Fruit fly (Drosophila melanogaster) whole organism, embryonic: ENCODE data around the gene Sf3b3.

Experiments
- Bteb2 ChIP-seq: fragments of 200-800 bp; sonication (Bioruptor generic); optimal IDR thresholded peaks from 2 replicates; lab custom pipeline; 2016; ENCODE audit warnings: missing biosample characterization, missing genetic modification characterization
- CG12104 ChIP-seq: fragments of 200-800 bp; sonication (Bioruptor generic); optimal IDR thresholded peaks from 3 replicates; lab custom pipeline; 2016; ENCODE audit warnings: missing biosample characterization, missing genetic modification characterization
- CG12219 ChIP-seq: fragments of 200-800 bp; sonication (Bioruptor generic); optimal IDR thresholded peaks from 3 replicates; lab custom pipeline; 2018; ENCODE audit warnings: missing biosample characterization, mild to moderate bottlenecking, missing genetic modification characterization
- CG13775 ChIP-seq: fragments of 200-800 bp; sonication (Bioruptor generic); optimal IDR thresholded peaks from 3 replicates; lab custom pipeline; 2017; ENCODE audit warnings: missing biosample characterization, mild to moderate bottlenecking, missing genetic modification characterization
- CG16813 ChIP-seq: fragments of 200-800 bp; sonication (Bioruptor generic); IDR thresholded peaks from 3 replicates; pipeline ENCODE4 v1.3.6; 2022; ENCODE audit warnings: missing biosample characterization, missing genetic modification characterization; ENCODE audit not compliant: partially characterized antibody
- CG2129 ChIP-seq: fragments of 200-800 bp; sonication (Bioruptor generic); IDR thresholded peaks from 2 replicates; pipeline ENCODE4 v1.3.6; 2022; ENCODE audit warnings: missing biosample characterization, missing genetic modification characterization; ENCODE audit not compliant: partially characterized antibody
- CG30403 ChIP-seq: fragments of 200-800 bp; sonication (Bioruptor generic); optimal IDR thresholded peaks from 3 replicates; lab custom pipeline; 2016; ENCODE audit warnings: missing biosample characterization, missing genetic modification characterization
- CG3407 ChIP-seq: fragments of 200-800 bp; sonication (Bioruptor generic); optimal IDR thresholded peaks from 2 replicates; lab custom pipeline; 2018; ENCODE audit warnings: missing biosample characterization, mild to moderate bottlenecking, missing genetic modification characterization
- CG4854 ChIP-seq: fragments of 200-800 bp; sonication (Bioruptor generic); optimal IDR thresholded peaks from 2 replicates; lab custom pipeline; 2016; ENCODE audit warnings: missing biosample characterization, missing genetic modification characterization, inconsistent platforms
- CG8089 ChIP-seq: fragments of 200-800 bp; sonication (Bioruptor generic); optimal IDR thresholded peaks from 3 replicates; lab custom pipeline; 2016; ENCODE audit warnings: missing biosample characterization, missing genetic modification characterization
- CG8924 ChIP-seq: fragments of 200-800 bp; optimal IDR thresholded peaks from 3 replicates; lab custom pipeline; 2019; ENCODE audit warnings: missing biosample characterization, mild to moderate bottlenecking, missing genetic modification characterization, moderate library complexity
- CG9437 ChIP-seq: fragments of 200-800 bp; sonication (Bioruptor generic); optimal IDR thresholded peaks from 2 replicates; lab custom pipeline; 2018; ENCODE audit warnings: missing biosample characterization, mild to moderate bottlenecking, missing genetic modification characterization
- CG9876 ChIP-seq: fragments of 200-800 bp; sonication (Bioruptor generic); optimal IDR thresholded peaks from 2 replicates; lab custom pipeline; 2016; ENCODE audit warnings: missing biosample characterization, missing genetic modification characterization
- CG9932 ChIP-seq: fragments of 200-800 bp; sonication (Bioruptor generic); IDR thresholded peaks from 2 replicates; pipeline ENCODE4 v1.3.6; 2022; ENCODE audit warnings: missing biosample characterization, missing genetic modification characterization
- CrebB ChIP-seq: fragments of 200-800 bp; sonication (Bioruptor generic); optimal IDR thresholded peaks from 3 replicates; lab custom pipeline; 2018; ENCODE audit warnings: missing biosample characterization, mild to moderate bottlenecking, missing genetic modification characterization
- ERR ChIP-seq: fragments of 200-800 bp; sonication (Bioruptor generic); optimal IDR thresholded peaks from 2 replicates; lab custom pipeline; 2016; ENCODE audit warnings: missing biosample characterization, missing genetic modification characterization
- Ets97D ChIP-seq: fragments of 200-800 bp; sonication (Bioruptor generic); optimal IDR thresholded peaks from 3 replicates; lab custom pipeline; 2016; ENCODE audit warnings: missing biosample characterization, missing genetic modification characterization
- HmgZ ChIP-seq: fragments of 200-800 bp; sonication (Bioruptor generic); optimal IDR thresholded peaks from 2 replicates; lab custom pipeline; 2018; ENCODE audit warnings: missing biosample characterization, mild to moderate bottlenecking, missing genetic modification characterization
- Hmr ChIP-seq: fragments of 200-800 bp; sonication (Bioruptor generic); optimal IDR thresholded peaks from 3 replicates; lab custom pipeline; 2017; ENCODE audit warnings: mild to moderate bottlenecking, missing biosample characterization, missing genetic modification reagents, missing genetic modification characterization
- Jarid2 ChIP-seq: fragments of 200-800 bp; sonication (Bioruptor generic); optimal IDR thresholded peaks from 3 replicates; lab custom pipeline; 2017; ENCODE audit warnings: mild to moderate bottlenecking, missing biosample characterization, missing genetic modification reagents, missing genetic modification characterization
- Lhr ChIP-seq: fragments of 200-800 bp; sonication (Bioruptor generic); optimal IDR thresholded peaks from 3 replicates; lab custom pipeline; 2017; ENCODE audit warnings: mild to moderate bottlenecking, missing biosample characterization, missing genetic modification reagents, missing genetic modification characterization
- NC2α ChIP-seq: fragments of 200-800 bp; sonication (Bioruptor generic); optimal IDR thresholded peaks from 2 replicates; lab custom pipeline; 2016; ENCODE audit warnings: missing biosample characterization, missing genetic modification characterization
- Nf-YA ChIP-seq: fragments of 200-800 bp; sonication (Bioruptor generic); IDR thresholded peaks from 2 replicates; pipeline ENCODE4 v1.3.6; 2022; ENCODE audit warnings: missing biosample characterization, missing genetic modification characterization
- Nf-YB ChIP-seq: fragments of 200-800 bp; sonication (Bioruptor generic); optimal IDR thresholded peaks from 3 replicates; lab custom pipeline; 2019; ENCODE audit warnings: missing biosample characterization, mild to moderate bottlenecking, missing genetic modification characterization, moderate library complexity
- Poxn ChIP-seq: fragments of 200-800 bp; sonication (Bioruptor generic); IDR thresholded peaks from 2 replicates; pipeline ENCODE4 v1.3.6; 2022; ENCODE audit warnings: missing biosample characterization, missing genetic modification characterization
- Ravus ChIP-seq: fragments of 200-800 bp; sonication (Bioruptor generic); IDR thresholded peaks from 2 replicates; pipeline ENCODE4 v1.3.6; 2022; ENCODE audit warnings: missing biosample characterization, missing genetic modification characterization
- Six4 ChIP-seq: fragments of 200-800 bp; sonication (Bioruptor generic); optimal IDR thresholded peaks from 2 replicates; lab custom pipeline; 2016; ENCODE audit warnings: missing biosample characterization, missing genetic modification characterization
- Spps ChIP-seq: fragments of 200-800 bp; sonication (Bioruptor generic); optimal IDR thresholded peaks from 2 replicates; lab custom pipeline; 2018; ENCODE audit warnings: missing biosample characterization, mild to moderate bottlenecking, missing genetic modification characterization
- TFAM ChIP-seq: fragments of 200-800 bp; sonication (Bioruptor generic); optimal IDR thresholded peaks from 2 replicates; lab custom pipeline; 2017; ENCODE audit warnings: missing biosample characterization, missing genetic modification characterization, inconsistent platforms
- Xbp1 ChIP-seq: fragments of 200-800 bp; sonication (Bioruptor generic); optimal IDR thresholded peaks from 3 replicates; lab custom pipeline; 2016; ENCODE audit warnings: missing biosample characterization, mild to moderate bottlenecking, missing genetic modification characterization
- amos ChIP-seq: fragments of 200-800 bp; sonication (Bioruptor generic); IDR thresholded peaks from 2 replicates; pipeline ENCODE4 v1.3.6; 2022; ENCODE audit warnings: missing biosample characterization, missing genetic modification characterization; ENCODE audit not compliant: partially characterized antibody
- cad ChIP-seq: fragments of >200 bp; optimal IDR thresholded peaks from 2 replicates; lab custom pipeline; 2017; ENCODE audit warnings: missing biosample characterization, missing genetic modification characterization
- dimm ChIP-seq: fragments of 200-800 bp; sonication (Bioruptor generic); IDR thresholded peaks from 2 replicates; pipeline ENCODE4 v1.3.6; 2022; ENCODE audit warnings: missing biosample characterization, missing genetic modification characterization
- eve ChIP-seq, 2 experiments: fragments of >200 bp; optimal IDR thresholded peaks; 2 replicates each; lab custom pipeline; 2017; ENCODE audit warnings: missing biosample characterization in 2 of 2, missing genetic modification characterization in 2 of 2
- ewg ChIP-seq: fragments of 200-800 bp; sonication (Bioruptor generic); optimal IDR thresholded peaks from 3 replicates; lab custom pipeline; 2017; ENCODE audit warnings: mild to moderate bottlenecking, missing biosample characterization, missing genetic modification reagents, missing genetic modification characterization
- fd96Cb ChIP-seq: fragments of 200-800 bp; sonication (Bioruptor generic); optimal IDR thresholded peaks from 2 replicates; lab custom pipeline; 2018; ENCODE audit warnings: missing biosample characterization, mild to moderate bottlenecking, missing genetic modification characterization, moderate library complexity
- gem ChIP-seq: fragments of 200-800 bp; sonication (Bioruptor generic); optimal IDR thresholded peaks from 2 replicates; lab custom pipeline; 2019; ENCODE audit warnings: missing biosample characterization, mild to moderate bottlenecking, missing genetic modification characterization, moderate library complexity
- h ChIP-seq: fragments of >200 bp; optimal IDR thresholded peaks from 2 replicates; lab custom pipeline; 2017
- pita ChIP-seq: fragments of 200-800 bp; sonication (Bioruptor generic); optimal IDR thresholded peaks from 2 replicates; lab custom pipeline; 2017; ENCODE audit warnings: missing biosample characterization, mild to moderate bottlenecking, missing genetic modification characterization
- row ChIP-seq: fragments of 200-800 bp; sonication (Bioruptor generic); IDR thresholded peaks from 3 replicates; pipeline ENCODE4 v1.3.6; 2022; ENCODE audit warnings: missing biosample characterization, missing genetic modification characterization
- sd ChIP-seq: fragments of 200-800 bp; sonication (Bioruptor generic); optimal IDR thresholded peaks from 3 replicates; lab custom pipeline; 2018; ENCODE audit warnings: missing biosample characterization, mild to moderate bottlenecking, missing genetic modification characterization, moderate library complexity
- seq ChIP-seq: fragments of 200-800 bp; sonication (Bioruptor generic); IDR thresholded peaks from 2 replicates; pipeline ENCODE4 v1.3.6; 2022; ENCODE audit warnings: missing biosample characterization, missing genetic modification characterization
- so ChIP-seq: fragments of 200-800 bp; sonication (Bioruptor generic); IDR thresholded peaks from 3 replicates; pipeline ENCODE4 v1.3.6; 2022; ENCODE audit warnings: missing biosample characterization, missing genetic modification characterization
- ssp ChIP-seq: fragments of 200-800 bp; sonication (Bioruptor generic); IDR thresholded peaks from 2 replicates; pipeline ENCODE4 v1.3.6; 2022; ENCODE audit warnings: missing biosample characterization, missing genetic modification characterization
- tup ChIP-seq: fragments of 200-800 bp; sonication (Bioruptor generic); optimal IDR thresholded peaks from 2 replicates; lab custom pipeline; 2016; ENCODE audit warnings: missing biosample characterization, mild to moderate bottlenecking, missing genetic modification characterization, moderate library complexity
- unpg ChIP-seq: fragments of 200-800 bp; sonication (Bioruptor generic); optimal IDR thresholded peaks from 3 replicates; lab custom pipeline; 2018; ENCODE audit warnings: missing biosample characterization, mild to moderate bottlenecking, missing genetic modification characterization, moderate library complexity
- wek ChIP-seq: fragments of 200-800 bp; sonication (Bioruptor generic); optimal IDR thresholded peaks from 3 replicates; lab custom pipeline; 2018; ENCODE audit warnings: missing biosample characterization, mild to moderate bottlenecking, missing genetic modification characterization, moderate library complexity
- zen2 ChIP-seq: fragments of 200-800 bp; sonication (Bioruptor generic); IDR thresholded peaks from 3 replicates; pipeline ENCODE4 v1.3.6; 2022; ENCODE audit warnings: missing biosample characterization, missing genetic modification characterization; ENCODE audit not compliant: partially characterized antibody

Gene Sf3b3

dm6 chr3L:857063-858015 lies 24.2 kb upstream of the Sf3b3 start, which contains the start of gene dpr20 (continued):
- TF ChIP-seq fd96Cb (tag; lab: Kevin White, UChicago) (peak; percentile 65), CG9876 (GFP tag; lab: Kevin White, UChicago) (peak; percentile 39), CG4854 (peak; percentile 36), Jarid2 (GFP tag; lab: Kevin White, UChicago) (no peak), HmgZ (tag; lab: Kevin White, UChicago) (peak; percentile 65), amos (GFP tag; lab: Robert Waterston, UW) (no peak), gem (tag; lab: Kevin White, UChicago) (peak; percentile 77), CrebB (tag; lab: Kevin White, UChicago) (peak; percentile 52), CG13775 (peak; percentile 35), Ets97D (GFP tag; lab: Kevin White, UChicago) (peak; percentile 35), TFAM (GFP tag; lab: Kevin White, UChicago) (no peak), unpg (GFP tag; lab: Kevin White, UChicago) (peak; percentile 78), so (GFP tag; lab: Robert Waterston, UW) (peak; percentile 79), eve (GFP tag; optimal IDR thresholded peaks at IDR 0.05; lab: Kevin White, UChicago) (no peak), Hmr (GFP tag; lab: Kevin White, UChicago) (peak; percentile 74), Nf-YB (GFP tag; lab: Kevin White, UChicago) (peak; percentile 21), row (GFP tag; lab: Robert Waterston, UW) (peak; percentile 93), ewg (GFP tag; lab: Kevin White, UChicago) (peak; percentile 55), CG3407 (GFP tag; lab: Kevin White, UChicago) (peak; percentile 14), Spps (tag; lab: Kevin White, UChicago) (no peak), CG9437 (GFP tag; lab: Kevin White, UChicago) (peak; percentile 32), CG8089 (peak; percentile 7), Bteb2 (GFP tag; lab: Kevin White, UChicago) (peak; percentile 56), Ravus (GFP tag; lab: Robert Waterston, UW) (no peak; the same call in 1 of the 2 replicates), cad (GFP tag; lab: Kevin White, UChicago) (no peak), CG12104 (GFP tag; lab: Kevin White, UChicago) (peak; percentile 8), CG9932 (GFP tag; lab: Robert Waterston, UW) (peak; percentile 90), h (lab: Kevin White, UChicago) (no peak), CG2129 (GFP tag; lab: Robert Waterston, UW) (no peak), zen2 (no peak), Lhr (GFP tag; lab: Kevin White, UChicago) (peak; percentile 3), pita (GFP tag; lab: Kevin White, UChicago) (peak; percentile 35), CG30403 (GFP tag; lab: Kevin White, UChicago) (peak; percentile 65), seq (GFP tag; lab: Robert Waterston, UW) (peak; percentile 81), Xbp1 (GFP tag; lab: Kevin White, UChicago) (peak; percentile 81), CG16813 (GFP tag; lab: Robert Waterston, UW) (no peak), tup (peak; percentile 12), CG12219 (GFP tag; lab: Kevin White, UChicago) (peak; percentile 73), ERR (GFP tag; lab: Kevin White, UChicago) (peak; percentile 56), wek (GFP tag; lab: Kevin White, UChicago) (peak; percentile 40), Nf-YA (GFP tag; lab: Robert Waterston, UW) (peak; percentile 63; the same call in 1 of the 2 replicates), sd (peak; percentile 13), Six4 (GFP tag; lab: Kevin White, UChicago) (peak; percentile 44), Poxn (GFP tag; lab: Robert Waterston, UW) (peak; percentile 70), ssp (GFP tag; lab: Robert Waterston, UW) (peak; percentile 64), dimm (GFP tag; lab: Robert Waterston, UW) (peak; percentile 66), CG8924 (tag; lab: Kevin White, UChicago) (peak; percentile 58), NC2α (GFP tag; lab: Kevin White, UChicago) (no peak)
